Fruit fly (Drosophila melanogaster): ENCODE results near the gene CG43924.

CG43924 gene

DNA sequence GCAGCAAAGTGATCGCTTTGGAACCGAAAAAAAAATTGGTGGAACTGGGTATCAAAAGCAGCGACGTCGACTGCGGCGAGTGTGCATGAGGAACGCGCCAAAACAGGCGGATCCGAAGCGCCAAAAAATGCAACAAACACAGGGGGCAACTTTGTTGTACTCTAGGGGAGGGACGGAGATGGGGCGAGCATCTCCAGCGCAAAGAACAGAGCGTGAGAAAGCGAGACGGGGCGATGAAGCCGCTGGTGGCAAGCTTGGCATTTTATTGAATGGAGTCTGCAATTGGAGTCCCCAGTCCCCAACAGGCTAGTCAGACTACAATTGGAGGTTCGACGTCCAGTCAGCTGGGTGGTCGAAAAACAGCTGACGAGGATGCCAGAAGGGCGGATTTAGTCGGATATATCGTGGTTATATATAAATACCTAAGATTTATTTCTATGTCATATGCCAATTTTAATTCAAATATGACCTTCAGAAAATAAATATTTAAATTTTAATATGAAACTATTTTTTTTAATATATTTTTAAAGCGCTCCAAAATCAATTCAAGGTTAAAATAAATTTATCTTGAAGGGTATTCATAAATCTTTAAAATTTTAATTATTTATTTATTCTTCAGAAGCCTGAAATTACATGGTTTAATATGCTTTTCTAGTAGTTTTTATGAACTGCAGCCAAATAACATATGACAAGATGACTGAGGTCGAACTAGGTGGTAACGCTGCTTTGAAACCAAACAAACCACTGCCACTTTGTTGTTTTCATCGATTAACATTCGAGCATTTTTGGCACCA lies 35.9 kb upstream of the CG43924 start (continued):
- TF ChIP-seq Sry-δ (GFP tag; optimal IDR thresholded peaks at IDR 0.05) = no peak
- peak; percentile 44 for TF ChIP-seq HLH54F (GFP tag; optimal IDR thresholded peaks at IDR 0.05)
- peak; percentile 71 for TF ChIP-seq CG9932 (GFP tag; IDR thresholded peaks at IDR 0.05)
- TF ChIP-seq mam (GFP tag; optimal IDR thresholded peaks at IDR 0.05) = peak; percentile 17
- peak; percentile 50 for TF ChIP-seq CG12769 (tag; optimal IDR thresholded peaks at IDR 0.05)
- peak; percentile 32 for TF ChIP-seq gcm2 (GFP tag; optimal IDR thresholded peaks at IDR 0.05)
- TF ChIP-seq Opbp (GFP tag; IDR thresholded peaks at IDR 0.05; ENCODE audit: partially characterized antibody) = no peak
- no peak for TF ChIP-seq fd102C (GFP tag; optimal IDR thresholded peaks at IDR 0.05)
- TF ChIP-seq CG5245 (GFP tag; optimal IDR thresholded peaks at IDR 0.05) = peak; percentile 74
- TF ChIP-seq schlank (tag; optimal IDR thresholded peaks at IDR 0.05) = peak; percentile 1
- TF ChIP-seq CG8765 (GFP tag; IDR thresholded peaks at IDR 0.05) = 0 out of 2 replicates have a peak, but pooled peaks have one; percentile 39
- peak; percentile 18 for TF ChIP-seq Mes4 (GFP tag; optimal IDR thresholded peaks at IDR 0.05)
- peak; percentile 95 for TF ChIP-seq Ssrp (tag; optimal IDR thresholded peaks at IDR 0.05)
- no peak for TF ChIP-seq sr (GFP tag; IDR thresholded peaks at IDR 0.05)
- TF ChIP-seq CG2712 (tag; optimal IDR thresholded peaks at IDR 0.05) = peak; percentile 96
- peak; percentile 99 for TF ChIP-seq CG17361 (GFP tag; IDR thresholded peaks at IDR 0.05)
- no peak for TF ChIP-seq ato (GFP tag; IDR thresholded peaks at IDR 0.05; ENCODE audit: partially characterized antibody)
- TF ChIP-seq CG9609 (GFP tag; optimal IDR thresholded peaks at IDR 0.05) = no peak
- TF ChIP-seq CG33557 (GFP tag; optimal IDR thresholded peaks at IDR 0.05) = peak; percentile 98
- peak in 1 of 3 experiments; percentile 29 for TF ChIP-seq Stat92E (GFP tag; optimal IDR thresholded peaks at IDR 0.05)
- TF ChIP-seq Myb (GFP tag; optimal IDR thresholded peaks at IDR 0.05) = no peak
- TF ChIP-seq sob (GFP tag; IDR thresholded peaks at IDR 0.05) = peak; percentile 70
- TF ChIP-seq Lim3 (GFP tag; IDR thresholded peaks at IDR 0.05) = no peak
- TF ChIP-seq D (optimal IDR thresholded peaks at IDR 0.05) = no peak
- peak; percentile 93 for TF ChIP-seq D (GFP tag; optimal IDR thresholded peaks at IDR 0.05)
- peak; percentile 37 for TF ChIP-seq zfh2 (GFP tag; optimal IDR thresholded peaks at IDR 0.05)
- TF ChIP-seq ewg (GFP tag; optimal IDR thresholded peaks at IDR 0.05) = peak; percentile 82
- peak; percentile 97 for TF ChIP-seq CG15696 (tag; optimal IDR thresholded peaks at IDR 0.05)
- peak; percentile 17 for TF ChIP-seq chn (GFP tag; optimal IDR thresholded peaks at IDR 0.05)
- TF ChIP-seq tll (GFP tag; optimal IDR thresholded peaks at IDR 0.05) = peak in 1 of 2 experiments; percentile 6
- peak; percentile 95 for TF ChIP-seq CG12391 (tag; optimal IDR thresholded peaks at IDR 0.05)
- no peak for TF ChIP-seq gce (GFP tag; IDR thresholded peaks at IDR 0.05)
- no peak for TF ChIP-seq ftz-f1 (GFP tag; optimal IDR thresholded peaks at IDR 0.05)
- TF ChIP-seq CG9727 (GFP tag; optimal IDR thresholded peaks at IDR 0.05) = peak; percentile 97
- peak; percentile 98 for TF ChIP-seq nmo (GFP tag; optimal IDR thresholded peaks at IDR 0.05)
- TF ChIP-seq gt (GFP tag; IDR thresholded peaks at IDR 0.05) = peak; percentile 66
- peak; percentile 84 for TF ChIP-seq run (tag; optimal IDR thresholded peaks at IDR 0.05)
- TF ChIP-seq CG3995 (GFP tag; optimal IDR thresholded peaks at IDR 0.05) = no peak
- no peak for TF ChIP-seq pita (GFP tag; optimal IDR thresholded peaks at IDR 0.05)
- TF ChIP-seq Jarid2 (GFP tag; optimal IDR thresholded peaks at IDR 0.05) = no peak
- peak; percentile 97 for TF ChIP-seq CG14710 (tag; optimal IDR thresholded peaks at IDR 0.05)
- peak; percentile 87 for TF ChIP-seq tap (tag; optimal IDR thresholded peaks at IDR 0.05)
- no peak for TF ChIP-seq usp (GFP tag; optimal IDR thresholded peaks at IDR 0.05)
- TF ChIP-seq hth (optimal IDR thresholded peaks at IDR 0.05) = no peak
- no peak for TF ChIP-seq nau (GFP tag; optimal IDR thresholded peaks at IDR 0.05)
- TF ChIP-seq pnt (GFP tag; optimal IDR thresholded peaks at IDR 0.05) = no peak
- TF ChIP-seq ssp (GFP tag; IDR thresholded peaks at IDR 0.05) = peak; percentile 71
- 0 out of 2 replicates have a peak, but pooled peaks have one; percentile 32 for TF ChIP-seq Scr (GFP tag; IDR thresholded peaks at IDR 0.05; ENCODE audit: partially characterized antibody)
- peak; percentile 91 for TF ChIP-seq D19A (tag; optimal IDR thresholded peaks at IDR 0.05)

Measured in whole organism, embryonic.